Worm (Caenorhabditis elegans): Measurements from ENCODE around the gene mig-32.
"Not testable (repeated sequence)": the region's sequence is repeated elsewhere in the genome, so short reads cannot be mapped to it uniquely, and the experiment has no call there.

The mig-32 gene

ce11 chrIV:12092113-12092512 is at the start of gene mig-32:
mig-32 (minus strand) TSS chrIV:12092213.
- TF ChIP-seq efl-3 (GFP tag; optimal IDR thresholded peaks at IDR 0.05) (no peak), dpl-1 (GFP tag; optimal IDR thresholded peaks at IDR 0.05) (no peak), efl-1 (optimal IDR thresholded peaks at IDR 0.05) (no peak), efl-1 (GFP tag; optimal IDR thresholded peaks at IDR 0.05 in 1 of 2) (no peak), pqm-1 (tag; optimal IDR thresholded peaks at IDR 0.05) (no peak), mef-2 (tag; optimal IDR thresholded peaks at IDR 0.05) (no peak), ztf-11 (tag; optimal IDR thresholded peaks at IDR 0.05) (no peak), nhr-76 (tag; optimal IDR thresholded peaks at IDR 0.05) (no peak), jun-1 (tag; optimal IDR thresholded peaks at IDR 0.05) (no peak)

- TF ChIP-seq nhr-11 (tag; optimal IDR thresholded peaks at IDR 0.05) = no peak
- TF ChIP-seq sox-4 (tag; optimal IDR thresholded peaks at IDR 0.05) = no peak
- TF ChIP-seq lin-35 (GFP tag; optimal IDR thresholded peaks at IDR 0.05) = no peak
- no peak for TF ChIP-seq efl-1 (optimal IDR thresholded peaks at IDR 0.05)
- TF ChIP-seq efl-1 (GFP tag; optimal IDR thresholded peaks at IDR 0.05 in 1 of 2) = no peak
- no peak for TF ChIP-seq vab-15 (tag; optimal IDR thresholded peaks at IDR 0.05)
- no peak for TF ChIP-seq unc-130 (tag; optimal IDR thresholded peaks at IDR 0.05)
- TF ChIP-seq nhr-77 (tag; optimal IDR thresholded peaks at IDR 0.05) = no peak
- TF ChIP-seq elt-2 (tag; optimal IDR thresholded peaks at IDR 0.05) = no peak
- TF ChIP-seq pag-3 (tag; optimal IDR thresholded peaks at IDR 0.05; ENCODE audit: borderline replicate concordance, insufficient read depth) = no peak
Measured at ce11 chrIV:12140959-12141358, 48.9 kb upstream of the mig-32 start, which contains the start of gene B0001.8. B0001.8 (minus strand) TSS chrIV:12141059.

- TF ChIP-seq grh-1 (GFP tag; IDR thresholded peaks at IDR 0.05); efl-3 (GFP tag; optimal IDR thresholded peaks at IDR 0.05); egl-13 (tag; optimal IDR thresholded peaks at IDR 0.05): not testable (repeated sequence)
Measured at ce11 chrIV:12138093-12138492, 46.1 kb upstream of the mig-32 start, which contains the start of gene B0001.4. B0001.4 (minus strand) TSS chrIV:12138193.

ce11 chrIV:12134991-12135390 is 43.0 kb upstream of the mig-32 start:
- no peak for TF ChIP-seq skn-1 (tag; optimal IDR thresholded peaks at IDR 0.05)
- no peak for TF ChIP-seq unc-30 (tag; optimal IDR thresholded peaks at IDR 0.05)
- no peak for TF ChIP-seq dsc-1 (tag; optimal IDR thresholded peaks at IDR 0.05)
- peak; percentile 44 for TF ChIP-seq nhr-85 (tag)
- no peak for TF ChIP-seq hlh-4 (tag; optimal IDR thresholded peaks at IDR 0.05)
- no peak for TF ChIP-seq fkh-10 (GFP tag; optimal IDR thresholded peaks at IDR 0.05)
- TF ChIP-seq sox-4 (tag; optimal IDR thresholded peaks at IDR 0.05) = no peak
- no peak for TF ChIP-seq nhr-12 (tag; optimal IDR thresholded peaks at IDR 0.05)
- TF ChIP-seq fkh-4 (tag; optimal IDR thresholded peaks at IDR 0.05; ENCODE audit: borderline replicate concordance) = no peak
- TF ChIP-seq ceh-8 (GFP tag; optimal IDR thresholded peaks at IDR 0.05) = peak; percentile 78
- TF ChIP-seq irx-1 (tag; optimal IDR thresholded peaks at IDR 0.05) = no peak

ce11 chrIV:12133776-12134175 is 41.8 kb upstream of the mig-32 start:
- TF ChIP-seq nhr-85 (tag) (peak; percentile 71), C16A3.4 (tag; optimal IDR thresholded peaks at IDR 0.05) (no peak), blmp-1 (tag; optimal IDR thresholded peaks at IDR 0.05) (peak; percentile 27), mep-1 (tag; optimal IDR thresholded peaks at IDR 0.05) (peak; percentile 18)

ce11 chrIV:12131308-12132072 is 39.5 kb upstream of the mig-32 start:
- TF ChIP-seq zag-1 (tag; optimal IDR thresholded peaks at IDR 0.05) = no peak
- TF ChIP-seq lin-14 (GFP tag; optimal IDR thresholded peaks at IDR 0.05) = peak; percentile 46
- TF ChIP-seq blmp-1 (tag; optimal IDR thresholded peaks at IDR 0.05) = no peak
- no peak for TF ChIP-seq mab-9 (GFP tag; IDR thresholded peaks at IDR 0.05)
- peak; percentile 9 for TF ChIP-seq nhr-85 (tag)
- no peak for TF ChIP-seq nhr-237 (tag; optimal IDR thresholded peaks at IDR 0.05)
- peak; percentile 59 for TF ChIP-seq snpc-4 (tag; optimal IDR thresholded peaks at IDR 0.05)
- no peak for TF ChIP-seq nhr-84 (tag; optimal IDR thresholded peaks at IDR 0.05)
- TF ChIP-seq ceh-82 (tag; optimal IDR thresholded peaks at IDR 0.05) = no peak
- TF ChIP-seq efl-1 (optimal IDR thresholded peaks at IDR 0.05) = no peak
- TF ChIP-seq efl-1 (GFP tag; optimal IDR thresholded peaks at IDR 0.05 in 1 of 2) = peak in 1 of 2 experiments; percentile 55
- no peak for TF ChIP-seq Y116A8C.19 (tag; optimal IDR thresholded peaks at IDR 0.05; ENCODE audit: borderline replicate concordance)
